Worm (Caenorhabditis elegans): ENCODE results near the gene C14A6.3.

DNA sequence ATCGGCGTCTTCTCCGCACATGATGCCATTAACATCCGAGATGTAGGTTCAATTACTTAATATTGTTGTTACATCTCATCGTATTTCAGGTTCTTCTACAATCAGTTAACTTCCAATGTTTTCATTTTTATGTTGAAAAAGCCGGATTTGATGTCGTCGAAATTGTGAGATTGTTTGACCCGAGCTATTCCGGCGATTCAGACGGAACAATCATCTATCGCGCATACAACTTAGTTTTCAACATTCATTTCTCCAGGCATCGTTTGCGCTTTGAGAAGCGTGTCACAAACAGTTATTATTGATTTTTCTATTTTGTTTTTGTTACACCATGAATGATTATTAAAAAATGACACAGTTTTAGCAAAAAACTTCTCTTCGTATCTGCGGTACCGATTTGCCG, 17.6 kb upstream of the C14A6.3 start:
- TF ChIP-seq dao-5 (tag; optimal IDR thresholded peaks at IDR 0.05) (no peak), him-1 (tag; optimal IDR thresholded peaks at IDR 0.05) (no peak), W03F9.2 (tag; optimal IDR thresholded peaks at IDR 0.05) (no peak)

Data from whole organism, L4/young adult.